In the genomic region with DNA sequence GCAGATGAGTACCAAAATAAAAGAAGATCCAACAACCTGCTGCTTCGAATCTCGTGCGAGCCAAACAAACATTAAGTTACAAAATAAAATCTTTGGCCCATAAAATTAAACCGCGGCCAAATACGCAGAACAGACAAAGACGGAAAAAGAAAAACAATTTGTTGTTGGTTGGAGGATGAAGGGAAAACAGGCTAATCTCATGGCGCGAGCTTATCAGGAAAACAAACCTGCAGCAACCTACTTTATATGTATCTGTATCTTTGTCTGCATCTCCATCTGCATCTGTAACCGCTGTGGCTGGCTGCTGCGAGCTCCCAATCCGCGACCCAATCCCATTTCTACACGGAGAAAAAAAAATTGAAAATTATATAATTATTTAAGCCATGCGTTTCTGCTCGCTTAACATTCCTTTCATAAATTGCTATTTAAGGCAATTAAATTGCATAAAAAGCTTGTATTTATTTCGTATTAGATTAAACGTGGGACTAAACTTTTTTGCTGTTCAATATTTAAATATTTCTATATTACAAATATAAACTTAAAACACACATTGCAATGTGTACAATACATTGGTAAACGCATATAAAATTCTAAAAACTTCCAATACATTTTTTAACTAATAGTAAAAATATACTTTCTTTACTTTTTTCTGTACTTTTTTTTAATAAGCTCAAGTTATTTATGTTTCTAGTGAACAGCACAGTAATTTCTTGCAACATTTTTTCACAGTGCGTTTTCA, we compare ENCODE assay signal across 2 fruit fly cellular contexts.
TF ChIP-seq lines count a peak whose summit lies in the region.

No protein-coding gene starts in this region.

TF ChIP-seq in whole organism, embryonic, 481 proteins besides CTCF, POLR2A, EP300 and RAD21 (continued from another document and continues in another):
- TF ChIP-seq CG8388 (GFP tag; optimal IDR thresholded peaks at IDR 0.05; lab: Kevin White, UChicago) (peak; percentile 42), CG16815 (GFP tag; optimal IDR thresholded peaks at IDR 0.05; lab: Kevin White, UChicago) (peak; percentile 20), CG4820 (GFP tag; optimal IDR thresholded peaks at IDR 0.05; lab: Kevin White, UChicago) (peak; percentile 20), tgo (GFP tag; IDR thresholded peaks at IDR 0.05; lab: Robert Waterston, UW) (no peak), Hr39 (optimal IDR thresholded peaks at IDR 0.05; lab: Kevin White, UChicago) (no peak), ewg (GFP tag; optimal IDR thresholded peaks at IDR 0.05; lab: Kevin White, UChicago) (peak; percentile 19), CG7271 (tag; optimal IDR thresholded peaks at IDR 0.05; lab: Kevin White, UChicago) (no peak), Abd-B (GFP tag; optimal IDR thresholded peaks at IDR 0.05; lab: Kevin White, UChicago) (peak; percentile 24), CG11247 (GFP tag; IDR thresholded peaks at IDR 0.05; lab: Robert Waterston, UW) (no peak), CG17359 (tag; optimal IDR thresholded peaks at IDR 0.05; lab: Kevin White, UChicago) (peak; percentile 38), tio (GFP tag; optimal IDR thresholded peaks at IDR 0.05; lab: Kevin White, UChicago) (peak; percentile 54), CG17385 (GFP tag; optimal IDR thresholded peaks at IDR 0.05; lab: Kevin White, UChicago) (peak; percentile 8), CG14710 (tag; optimal IDR thresholded peaks at IDR 0.05; lab: Kevin White, UChicago) (peak; percentile 72), CG10366 (GFP tag; IDR thresholded peaks at IDR 0.05; lab: Robert Waterston, UW) (no peak), CG2678 (tag; optimal IDR thresholded peaks at IDR 0.05; lab: Kevin White, UChicago) (peak; percentile 56), oc (tag; optimal IDR thresholded peaks at IDR 0.05; lab: Kevin White, UChicago) (no peak), dpn (GFP tag; optimal IDR thresholded peaks at IDR 0.05; lab: Kevin White, UChicago) (peak in 1 of 2 experiments; percentile 4), CG6654 (GFP tag; optimal IDR thresholded peaks at IDR 0.05; lab: Kevin White, UChicago) (no peak), CG10979 (tag; optimal IDR thresholded peaks at IDR 0.05; lab: Kevin White, UChicago) (peak; percentile 78), Pdp1 (GFP tag; optimal IDR thresholded peaks at IDR 0.05; lab: Kevin White, UChicago) (peak in 1 of 2 experiments; percentile 35), CG6254 (GFP tag; optimal IDR thresholded peaks at IDR 0.05; lab: Kevin White, UChicago) (peak; percentile 32), HLH3B (GFP tag; IDR thresholded peaks at IDR 0.05; lab: Robert Waterston, UW) (peak; percentile 1; the same call in 1 of the 2 replicates), shn (GFP tag; optimal IDR thresholded peaks at IDR 0.05; lab: Kevin White, UChicago) (no peak), Gsc (GFP tag; IDR thresholded peaks at IDR 0.05; lab: Robert Waterston, UW) (no peak), CG33557 (GFP tag; optimal IDR thresholded peaks at IDR 0.05; lab: Kevin White, UChicago) (peak; percentile 53), CG1233 (GFP tag; optimal IDR thresholded peaks at IDR 0.05; lab: Kevin White, UChicago) (no peak), grau (tag; optimal IDR thresholded peaks at IDR 0.05; lab: Kevin White, UChicago) (peak; percentile 36), E2f2 (GFP tag; IDR thresholded peaks at IDR 0.05; lab: Robert Waterston, UW) (no peak), CG7839 (tag; optimal IDR thresholded peaks at IDR 0.05; lab: Kevin White, UChicago) (peak; percentile 38), exex (tag; optimal IDR thresholded peaks at IDR 0.05; lab: Kevin White, UChicago) (no peak), CG8924 (tag; optimal IDR thresholded peaks at IDR 0.05; lab: Kevin White, UChicago) (peak; percentile 39), CG9727 (GFP tag; optimal IDR thresholded peaks at IDR 0.05; lab: Kevin White, UChicago) (peak; percentile 72), CG13775 (GFP tag; optimal IDR thresholded peaks at IDR 0.05; lab: Kevin White, UChicago) (peak; percentile 34), CG12104 (GFP tag; optimal IDR thresholded peaks at IDR 0.05; lab: Kevin White, UChicago) (peak; percentile 35), Sin3A (optimal IDR thresholded peaks at IDR 0.05; lab: Kevin White, UChicago) (no peak), CG1602 (GFP tag; optimal IDR thresholded peaks at IDR 0.05; lab: Kevin White, UChicago) (peak; percentile 45), CG18476 (GFP tag; optimal IDR thresholded peaks at IDR 0.05; lab: Kevin White, UChicago) (peak; percentile 31), sens (GFP tag; lab: Kevin White, UChicago) (peak; percentile 69), D19A (tag; optimal IDR thresholded peaks at IDR 0.05; lab: Kevin White, UChicago) (peak; percentile 47), cg (GFP tag; optimal IDR thresholded peaks at IDR 0.05; lab: Kevin White, UChicago) (no peak), ttk (GFP tag; IDR thresholded peaks at IDR 0.05; lab: Robert Waterston, UW) (0 out of 2 replicates have a peak, but pooled peaks have one; percentile 15), ash1 (GFP tag; optimal IDR thresholded peaks at IDR 0.05; lab: Kevin White, UChicago) (no peak), sc (optimal IDR thresholded peaks at IDR 0.05; lab: Kevin White, UChicago) (no peak), sc (GFP tag; optimal IDR thresholded peaks at IDR 0.05; lab: Kevin White, UChicago) (peak; percentile 57), Dref (GFP tag; IDR thresholded peaks at IDR 0.05; lab: Robert Waterston, UW) (no peak), odd (GFP tag; optimal IDR thresholded peaks at IDR 0.05; lab: Kevin White, UChicago) (peak; percentile 18), phol (tag; optimal IDR thresholded peaks at IDR 0.05; lab: Kevin White, UChicago) (peak; percentile 78), Ssrp (tag; optimal IDR thresholded peaks at IDR 0.05; lab: Kevin White, UChicago) (peak; percentile 69), Asciz (GFP tag; optimal IDR thresholded peaks at IDR 0.05; lab: Kevin White, UChicago) (peak; percentile 43), gem (tag; optimal IDR thresholded peaks at IDR 0.05; lab: Kevin White, UChicago) (peak; percentile 64), abd-A (tag; optimal IDR thresholded peaks at IDR 0.05; lab: Kevin White, UChicago) (peak; percentile 46), Dbx (GFP tag; IDR thresholded peaks at IDR 0.05; lab: Robert Waterston, UW) (no peak), CG4730 (GFP tag; IDR thresholded peaks at IDR 0.05; lab: Robert Waterston, UW) (no peak), Sox100B (GFP tag; optimal IDR thresholded peaks at IDR 0.05; lab: Kevin White, UChicago) (peak; percentile 77), fd96Cb (tag; optimal IDR thresholded peaks at IDR 0.05; lab: Kevin White, UChicago) (peak; percentile 62), lilli (GFP tag; optimal IDR thresholded peaks at IDR 0.05; lab: Kevin White, UChicago) (no peak), CG15601 (tag; optimal IDR thresholded peaks at IDR 0.05; lab: Kevin White, UChicago) (peak; percentile 28), vfl (GFP tag; optimal IDR thresholded peaks at IDR 0.05; lab: Kevin White, UChicago) (no peak), ATbp (GFP tag; optimal IDR thresholded peaks at IDR 0.05; lab: Kevin White, UChicago) (no peak), Poxn (GFP tag; IDR thresholded peaks at IDR 0.05; lab: Robert Waterston, UW) (no peak), nau (GFP tag; optimal IDR thresholded peaks at IDR 0.05; lab: Kevin White, UChicago) (no peak), CG13894 (tag; optimal IDR thresholded peaks at IDR 0.05; lab: Kevin White, UChicago) (no peak), btn (GFP tag; optimal IDR thresholded peaks at IDR 0.05; lab: Kevin White, UChicago) (no peak)

TF ChIP-seq in whole organism, prepupa, 60 proteins besides CTCF, POLR2A, EP300 and RAD21 (continued from another document):
- TF ChIP-seq CG11294 (GFP tag; IDR thresholded peaks at IDR 0.05; lab: Robert Waterston, UW), result no peak
- TF ChIP-seq CG3919 (GFP tag; optimal IDR thresholded peaks at IDR 0.05; lab: Kevin White, UChicago), result peak; percentile 52
- peak; percentile 15 for TF ChIP-seq Hr4 (GFP tag; optimal IDR thresholded peaks at IDR 0.05; lab: Kevin White, UChicago)
- no peak for TF ChIP-seq fkh (GFP tag; optimal IDR thresholded peaks at IDR 0.05; lab: Kevin White, UChicago)
- TF ChIP-seq Blimp-1 (GFP tag; optimal IDR thresholded peaks at IDR 0.05; lab: Kevin White, UChicago), result no peak
- TF ChIP-seq Smox (GFP tag; optimal IDR thresholded peaks at IDR 0.05; lab: Kevin White, UChicago), result peak; percentile 13
- no peak for TF ChIP-seq CG8319 (GFP tag; optimal IDR thresholded peaks at IDR 0.05; lab: Kevin White, UChicago)
- TF ChIP-seq CG3032 (tag; optimal IDR thresholded peaks at IDR 0.05; lab: Kevin White, UChicago), result no peak
- no peak for TF ChIP-seq fd59A (GFP tag; optimal IDR thresholded peaks at IDR 0.05; lab: Kevin White, UChicago)
- TF ChIP-seq spab (GFP tag; optimal IDR thresholded peaks at IDR 0.05; lab: Kevin White, UChicago), result peak; percentile 31
- TF ChIP-seq Eip78C (GFP tag; lab: Kevin White, UChicago), result peak; percentile 87
- TF ChIP-seq CG34406 (GFP tag; optimal IDR thresholded peaks at IDR 0.05; lab: Kevin White, UChicago), result peak; percentile 54
- peak; percentile 54 for TF ChIP-seq achi (GFP tag; optimal IDR thresholded peaks at IDR 0.05; lab: Kevin White, UChicago)
- TF ChIP-seq CG11762 (GFP tag; optimal IDR thresholded peaks at IDR 0.05; lab: Kevin White, UChicago; ENCODE audit: insufficient read depth), result peak; percentile 51
- TF ChIP-seq CG9139 (GFP tag; optimal IDR thresholded peaks at IDR 0.05; lab: Kevin White, UChicago), result no peak
- peak; percentile 1 for TF ChIP-seq Hr39 (GFP tag; optimal IDR thresholded peaks at IDR 0.05; lab: Kevin White, UChicago)
- TF ChIP-seq Eip93F (GFP tag; optimal IDR thresholded peaks at IDR 0.05; lab: Kevin White, UChicago), result no peak
- TF ChIP-seq fd85E (GFP tag; optimal IDR thresholded peaks at IDR 0.05; lab: Kevin White, UChicago), result no peak
- TF ChIP-seq Met (GFP tag; optimal IDR thresholded peaks at IDR 0.05; lab: Kevin White, UChicago), result no peak
- TF ChIP-seq CG6854 (GFP tag; optimal IDR thresholded peaks at IDR 0.05; lab: Kevin White, UChicago), result no peak
- TF ChIP-seq svp (GFP tag; lab: Kevin White, UChicago), result peak; percentile 67
- TF ChIP-seq Ets21C (GFP tag; optimal IDR thresholded peaks at IDR 0.05; lab: Kevin White, UChicago), result no peak
- no peak for TF ChIP-seq topi (GFP tag; optimal IDR thresholded peaks at IDR 0.05; lab: Kevin White, UChicago)
- no peak for TF ChIP-seq CG16779 (tag; optimal IDR thresholded peaks at IDR 0.05; lab: Kevin White, UChicago)
- TF ChIP-seq eg (GFP tag; IDR thresholded peaks at IDR 0.05; lab: Robert Waterston, UW), result no peak
- TF ChIP-seq Ets96B (tag; optimal IDR thresholded peaks at IDR 0.05; lab: Kevin White, UChicago), result peak; percentile 20
- no peak for TF ChIP-seq dsx (GFP tag; optimal IDR thresholded peaks at IDR 0.05; lab: Kevin White, UChicago; ENCODE audit: poor library complexity, severe bottlenecking)
- TF ChIP-seq cyc (GFP tag; optimal IDR thresholded peaks at IDR 0.05; lab: Kevin White, UChicago), result peak; percentile 11
- peak; percentile 41 for TF ChIP-seq CG6276 (GFP tag; optimal IDR thresholded peaks at IDR 0.05; lab: Kevin White, UChicago)
- TF ChIP-seq CG6792 (GFP tag; optimal IDR thresholded peaks at IDR 0.05; lab: Kevin White, UChicago), result peak; percentile 33
- TF ChIP-seq Hr38 (GFP tag; optimal IDR thresholded peaks at IDR 0.05; lab: Kevin White, UChicago), result no peak
- no peak for TF ChIP-seq lz (GFP tag; optimal IDR thresholded peaks at IDR 0.05; lab: Kevin White, UChicago)
- peak; percentile 8 for TF ChIP-seq CG10669 (GFP tag; optimal IDR thresholded peaks at IDR 0.05; lab: Kevin White, UChicago)
- peak; percentile 40 for TF ChIP-seq CG4318 (GFP tag; optimal IDR thresholded peaks at IDR 0.05; lab: Kevin White, UChicago)
- TF ChIP-seq net (GFP tag; optimal IDR thresholded peaks at IDR 0.05; lab: Kevin White, UChicago), result no peak
- TF ChIP-seq CG11902 (GFP tag; optimal IDR thresholded peaks at IDR 0.05; lab: Kevin White, UChicago), result no peak
TF ChIP-seq in whole organism, prepupa: peak in this region for 27.
